Worm (Caenorhabditis elegans) whole organism, midembryonic: ENCODE results near the gene C27F2.9.

ENCODE experiments used
- flt-1 ChIP-seq: fragments of 200-800 bp; sonication (Bioruptor generic); IDR thresholded peaks from 2 replicates; pipeline ENCODE4 v1.3.6; 2022; ENCODE audit warnings: missing genetic modification characterization, missing compliant biosample characterization
- med-1 ChIP-seq: sonication (generic microtip); optimal IDR thresholded peaks from 2 replicates; lab custom pipeline; 2017; ENCODE audit warnings: missing genetic modification characterization, mild to moderate bottlenecking, missing compliant biosample characterization, antibody characterized with exemption, missing genetic modification reagents; ENCODE audit not compliant: insufficient read depth
- ref-1 ChIP-seq: fragments of 200-800 bp; sonication (Bioruptor generic); conservative IDR thresholded peaks from 2 replicates; pipeline ENCODE4 v1.3.6; 2022; ENCODE audit warnings: missing genetic modification reagents, missing genetic modification characterization, missing compliant biosample characterization
- ztf-23 ChIP-seq: fragments of 200-800 bp; sonication (Bioruptor generic); IDR thresholded peaks from 2 replicates; pipeline ENCODE4 v1.3.6; 2022; ENCODE audit warnings: missing genetic modification reagents, missing genetic modification characterization, missing compliant biosample characterization

DNA sequence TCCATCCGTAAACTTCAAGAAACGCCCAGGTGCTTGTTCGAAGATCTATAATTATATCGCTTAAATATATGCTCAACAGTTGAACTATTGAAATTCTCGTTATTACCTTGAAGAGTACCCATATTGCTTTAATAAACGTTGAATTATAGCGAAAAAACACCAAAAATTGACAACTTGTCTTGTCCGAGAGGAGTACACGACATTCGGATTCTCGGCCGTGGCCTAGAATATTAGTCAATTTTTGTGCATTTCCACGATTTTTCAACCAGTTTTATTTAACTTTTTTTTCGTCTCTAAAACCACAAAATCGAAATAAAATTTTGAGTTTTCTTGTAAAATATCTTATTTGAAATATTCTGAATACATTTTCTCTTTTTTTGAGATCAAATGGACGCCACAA lies 50.5 kb downstream of the C27F2.9 start, which contains the start of the genes F26F4.9 and cee-1:
- TF ChIP-seq ref-1 (no peak), ztf-23 (no peak), med-1 (GFP tag; lab: Kevin White, UChicago) (no peak), flt-1 (no peak)
